Worm (Caenorhabditis elegans) whole organism, L2 larva: Measurements from ENCODE around the gene W07G4.1.

Experiments used
- ZK546.5 ChIP-seq: sonication (generic microtip); optimal IDR thresholded peaks from 2 replicates; lab custom pipeline; 2017; ENCODE audit warnings: missing biosample characterization, missing genetic modification characterization
- ceh-16 ChIP-seq: fragments of 150-350 bp; optimal IDR thresholded peaks from 2 replicates; lab custom pipeline; 2014; ENCODE audit warnings: missing biosample characterization, missing genetic modification characterization
- ceh-82 ChIP-seq: fragments of 150-350 bp; optimal IDR thresholded peaks from 2 replicates; lab custom pipeline; 2014; ENCODE audit warnings: missing biosample characterization, missing genetic modification characterization
- fos-1 ChIP-seq: fragments of 150-350 bp; optimal IDR thresholded peaks from 2 replicates; lab custom pipeline; 2014; ENCODE audit warnings: missing biosample characterization, missing genetic modification characterization
- lin-39 ChIP-seq: fragments of 150-350 bp; optimal IDR thresholded peaks from 2 replicates; lab custom pipeline; 2014; ENCODE audit warnings: missing biosample characterization, missing genetic modification reagents, missing genetic modification characterization
- lsy-2 ChIP-seq, 2 experiments: fragments of 150-350 bp in 1 of 2; sonication (generic microtip) in 1 of 2; optimal IDR thresholded peaks; 2 replicates each; lab custom pipeline; 2014 to 2017; ENCODE audit warnings: missing biosample characterization in 2 of 2, missing genetic modification characterization in 2 of 2
- nhr-23 ChIP-seq: fragments of 150-350 bp; optimal IDR thresholded peaks from 2 replicates; lab custom pipeline; 2014; ENCODE audit warnings: missing biosample characterization, missing genetic modification reagents, missing genetic modification characterization
- nhr-237 ChIP-seq: fragments of 150-350 bp; optimal IDR thresholded peaks from 2 replicates; lab custom pipeline; 2014; ENCODE audit warnings: missing biosample characterization, missing genetic modification characterization
- nhr-77 ChIP-seq: fragments of 150-350 bp; optimal IDR thresholded peaks from 2 replicates; lab custom pipeline; 2014; ENCODE audit warnings: missing biosample characterization, missing genetic modification characterization
- skn-1 ChIP-seq: sonication (generic microtip); optimal IDR thresholded peaks from 2 replicates; lab custom pipeline; 2017; ENCODE audit warnings: missing biosample characterization, missing genetic modification characterization
- snpc-4 ChIP-seq: fragments of 150-350 bp; optimal IDR thresholded peaks from 2 replicates; lab custom pipeline; 2014; ENCODE audit warnings: missing biosample characterization, missing genetic modification characterization

DNA sequence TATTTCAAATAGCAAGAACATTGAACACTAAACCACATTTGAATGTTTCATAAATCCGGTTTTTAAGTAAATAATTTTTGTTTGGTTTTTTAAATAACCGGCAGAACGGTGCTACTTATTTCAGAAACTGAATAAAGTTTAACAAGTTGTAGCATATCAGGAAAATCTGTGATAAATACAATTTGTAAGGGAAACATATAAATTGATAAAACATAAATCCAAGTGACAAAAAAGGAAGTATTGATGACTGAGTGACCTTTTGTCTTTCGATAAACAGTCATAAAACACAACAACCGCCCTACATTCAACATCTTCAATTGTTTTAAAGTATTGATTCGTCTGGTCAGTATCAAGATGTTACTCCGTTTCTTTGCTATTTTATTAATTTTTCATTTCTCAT, 38.1 kb upstream of the W07G4.1 start, which contains the start of gene far-5:
- TF ChIP-seq nhr-77 (tag; lab: Kevin White, UChicago) (no peak), ceh-16 (tag; lab: Kevin White, UChicago) (no peak), nhr-23 (no peak), lin-39 (tag; lab: Kevin White, UChicago) (no peak), ceh-82 (tag; lab: Kevin White, UChicago) (no peak), lsy-2 (tag; optimal IDR thresholded peaks at IDR 0.05; lab: Kevin White, UChicago) (no peak), ZK546.5 (tag; lab: Kevin White, UChicago) (no peak), fos-1 (no peak), snpc-4 (tag; lab: Kevin White, UChicago) (no peak), nhr-237 (tag; lab: Kevin White, UChicago) (no peak), skn-1 (no peak)
